Fruit fly (Drosophila melanogaster): Measurements from ENCODE around the gene CG13950.

CG13950 gene

dm6 chr2L:866950-867744 is 7.2 kb downstream of the CG13950 start (continued):
- TF ChIP-seq HHEX (GFP tag; optimal IDR thresholded peaks at IDR 0.05): peak; percentile 84
- TF ChIP-seq CG33213 (GFP tag; optimal IDR thresholded peaks at IDR 0.05): peak; percentile 83
- TF ChIP-seq TFAM (GFP tag; optimal IDR thresholded peaks at IDR 0.05): peak; percentile 46
- no peak for TF ChIP-seq CG7963 (GFP tag; IDR thresholded peaks at IDR 0.05; ENCODE audit: partially characterized antibody)
- TF ChIP-seq Jarid2 (GFP tag; optimal IDR thresholded peaks at IDR 0.05): peak; percentile 34
- no peak for TF ChIP-seq nerfin-2 (GFP tag; IDR thresholded peaks at IDR 0.05; ENCODE audit: partially characterized antibody)
- no peak for TF ChIP-seq Kr (GFP tag; optimal IDR thresholded peaks at IDR 0.05)
- peak; percentile 91 for TF ChIP-seq CG4424 (GFP tag; optimal IDR thresholded peaks at IDR 0.05)
- TF ChIP-seq sisA (GFP tag; IDR thresholded peaks at IDR 0.05): peak; percentile 95
- peak; percentile 86 for TF ChIP-seq CG10654 (GFP tag; optimal IDR thresholded peaks at IDR 0.05)
- peak; percentile 97 for TF ChIP-seq ci (GFP tag; IDR thresholded peaks at IDR 0.05)
- peak; percentile 37 for TF ChIP-seq CG6254 (GFP tag; optimal IDR thresholded peaks at IDR 0.05)
- peak; percentile 81 for TF ChIP-seq CG1832 (GFP tag; optimal IDR thresholded peaks at IDR 0.05)
- peak; percentile 71 to 92 for TF ChIP-seq bsh (GFP tag; optimal IDR thresholded peaks at IDR 0.05)
- peak; percentile 37 for TF ChIP-seq Sry-δ (GFP tag; optimal IDR thresholded peaks at IDR 0.05)
- TF ChIP-seq Hr39 (optimal IDR thresholded peaks at IDR 0.05): no peak
- peak; percentile 78; the same call in 2 of the 3 replicates for TF ChIP-seq sr (GFP tag; IDR thresholded peaks at IDR 0.05)
- no peak for TF ChIP-seq fru (optimal IDR thresholded peaks at IDR 0.05)
- peak; percentile 73 for TF ChIP-seq en (GFP tag; optimal IDR thresholded peaks at IDR 0.05)
- TF ChIP-seq corto (GFP tag; optimal IDR thresholded peaks at IDR 0.05): peak; percentile 89
- TF ChIP-seq Nf-YB (GFP tag; optimal IDR thresholded peaks at IDR 0.05): peak; percentile 73
- peak; percentile 95 for TF ChIP-seq H2.0 (GFP tag; IDR thresholded peaks at IDR 0.05)
- TF ChIP-seq CG31365 (tag; optimal IDR thresholded peaks at IDR 0.05): peak; percentile 81
- no peak for TF ChIP-seq CG14860 (GFP tag; IDR thresholded peaks at IDR 0.05; ENCODE audit: partially characterized antibody)
- TF ChIP-seq CG6689 (GFP tag; IDR thresholded peaks at IDR 0.05): peak; percentile 93
- peak; percentile 93 for TF ChIP-seq CG1233 (GFP tag; optimal IDR thresholded peaks at IDR 0.05)
- peak; percentile 94 for TF ChIP-seq CG1603 (tag; optimal IDR thresholded peaks at IDR 0.05)
- TF ChIP-seq tap (tag; optimal IDR thresholded peaks at IDR 0.05): peak; percentile 92
- peak; percentile 63; the same call in 1 of the 2 replicates for TF ChIP-seq aop (GFP tag; IDR thresholded peaks at IDR 0.05)
- TF ChIP-seq bowl (GFP tag; IDR thresholded peaks at IDR 0.05): peak; percentile 89
- no peak for TF ChIP-seq ftz-f1 (GFP tag; optimal IDR thresholded peaks at IDR 0.05)
- peak; percentile 80 for TF ChIP-seq Doc2 (GFP tag; IDR thresholded peaks at IDR 0.05)

- TF ChIP-seq jigr1 (GFP tag; IDR thresholded peaks at IDR 0.05): no peak
- peak; percentile 31 for TF ChIP-seq CG10979 (tag; optimal IDR thresholded peaks at IDR 0.05)
- TF ChIP-seq sna (GFP tag; IDR thresholded peaks at IDR 0.05; ENCODE audit: partially characterized antibody): no peak
- peak; percentile 60 for TF ChIP-seq CG12391 (tag; optimal IDR thresholded peaks at IDR 0.05)
- no peak for TF ChIP-seq maf-S (GFP tag; optimal IDR thresholded peaks at IDR 0.05)
- TF ChIP-seq HmgZ (tag; optimal IDR thresholded peaks at IDR 0.05): peak; percentile 45
- no peak for TF ChIP-seq salm (tag; optimal IDR thresholded peaks at IDR 0.05)
- no peak for TF ChIP-seq pan (optimal IDR thresholded peaks at IDR 0.05)
- no peak for TF ChIP-seq pan (GFP tag; optimal IDR thresholded peaks at IDR 0.05 in 1 of 2, IDR thresholded peaks at IDR 0.05 in 1 of 2)
- TF ChIP-seq CG17612 (GFP tag; IDR thresholded peaks at IDR 0.05): no peak
- TF ChIP-seq row (GFP tag; IDR thresholded peaks at IDR 0.05): peak; percentile 68
- no peak for TF ChIP-seq Kr (GFP tag; optimal IDR thresholded peaks at IDR 0.05)
- no peak for TF ChIP-seq CG11456 (GFP tag; IDR thresholded peaks at IDR 0.05)
- peak; percentile 65 for TF ChIP-seq Asciz (GFP tag; optimal IDR thresholded peaks at IDR 0.05)
- no peak for TF ChIP-seq CG3838 (GFP tag; optimal IDR thresholded peaks at IDR 0.05)
- TF ChIP-seq CG9797 (GFP tag; optimal IDR thresholded peaks at IDR 0.05): no peak
- no peak for TF ChIP-seq CG13624 (GFP tag; optimal IDR thresholded peaks at IDR 0.05)
- peak; percentile 68; the same call in 1 of the 3 replicates for TF ChIP-seq Dbx (GFP tag; IDR thresholded peaks at IDR 0.05)
- TF ChIP-seq CG4730 (GFP tag; IDR thresholded peaks at IDR 0.05): no peak
These were observed 8.1 kb downstream of the CG13950 start, which contains the start of gene aru for dm6 chr2L:867899-868605. Gene aru, minus strand, starts transcription at chr2L:868354.

Data from whole organism, embryonic.